Worm (Caenorhabditis elegans): ENCODE measurements around the gene F09C6.15.
"Not testable (repeated sequence)": the region's sequence is repeated elsewhere in the genome, so short reads cannot be mapped to it uniquely, and the experiment has no call there.

DNA sequence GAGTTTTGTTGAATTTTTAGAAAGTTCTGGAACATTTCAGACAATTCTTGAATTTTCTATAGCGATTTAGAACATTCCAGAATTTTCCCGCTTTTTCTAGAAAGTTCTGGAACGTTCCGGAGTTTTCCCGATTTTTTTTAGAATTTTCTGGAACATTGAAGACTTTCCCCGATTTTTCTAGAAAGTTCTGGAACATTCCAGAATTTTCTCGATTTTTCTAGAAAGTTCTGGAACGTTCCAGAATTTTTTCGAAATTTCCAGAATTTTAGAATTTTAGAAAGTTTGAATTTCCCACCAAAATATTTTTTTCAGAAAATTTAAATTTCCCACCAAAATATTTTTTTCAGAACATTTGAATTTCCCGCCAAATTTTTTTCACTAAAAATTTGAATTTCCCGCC, 16.5 kb upstream of the F09C6.15 start:
- not testable (repeated sequence) for TF ChIP-seq lin-54 (GFP tag; optimal IDR thresholded peaks at IDR 0.05); snpc-1.3 (tag; optimal IDR thresholded peaks at IDR 0.05; ENCODE audit: insufficient read depth); unc-130 (GFP tag; optimal IDR thresholded peaks at IDR 0.05); snpc-4 (GFP tag; optimal IDR thresholded peaks at IDR 0.05); snpc-4 (tag; optimal IDR thresholded peaks at IDR 0.05); Y95B8A.8 (GFP tag; IDR thresholded peaks at IDR 0.05)

All from whole organism, young adult.